Worm (Caenorhabditis elegans) whole organism, midembryonic: ENCODE data around the gene nhr-19.

Source experiments
- T22C8.4 ChIP-seq: fragments of 200-800 bp; sonication (Bioruptor generic); IDR thresholded peaks from 2 replicates; pipeline ENCODE4 v1.3.6; 2022; ENCODE audit warnings: missing genetic modification characterization, missing compliant biosample characterization
- flt-1 ChIP-seq: fragments of 200-800 bp; sonication (Bioruptor generic); IDR thresholded peaks from 2 replicates; pipeline ENCODE4 v1.3.6; 2022; ENCODE audit warnings: missing genetic modification characterization, missing compliant biosample characterization
- ztf-23 ChIP-seq: fragments of 200-800 bp; sonication (Bioruptor generic); IDR thresholded peaks from 2 replicates; pipeline ENCODE4 v1.3.6; 2022; ENCODE audit warnings: missing genetic modification reagents, missing genetic modification characterization, missing compliant biosample characterization

- no peak for TF ChIP-seq flt-1 (GFP tag; lab: Robert Waterston, UW)
- no peak for TF ChIP-seq T22C8.4 (GFP tag; lab: Robert Waterston, UW)
- no peak for TF ChIP-seq ztf-23 (GFP tag; lab: Robert Waterston, UW)
Measured at ce11 chrII:9653679-9654078, 48.4 kb upstream of the nhr-19 start, which contains the start of gene ZK1307.2.
